Fruit fly (Drosophila melanogaster): ENCODE data around the gene IntS12.

Gene IntS12

DNA sequence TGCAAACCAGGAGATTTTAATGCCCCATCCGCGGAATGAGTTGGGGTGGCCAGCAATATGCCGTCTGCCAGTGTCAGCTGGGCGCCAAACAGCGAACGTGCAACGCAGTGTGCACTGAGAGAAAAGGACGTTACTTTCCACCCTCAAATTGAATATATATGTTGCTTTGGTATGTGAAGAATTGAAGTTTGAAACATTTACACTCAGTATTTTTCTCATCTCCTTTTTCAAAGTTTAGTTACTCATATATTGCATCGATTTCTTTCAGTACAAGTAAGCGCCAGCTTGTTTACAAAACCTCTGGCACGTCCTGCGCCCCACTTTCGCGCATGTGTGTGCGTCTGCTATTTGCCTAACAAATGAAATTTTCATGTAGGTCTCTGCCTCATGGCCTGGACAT, 3.9 kb upstream of the IntS12 start (continued):
- TF ChIP-seq Ets97D (GFP tag; optimal IDR thresholded peaks at IDR 0.05) (no peak), Hmx (GFP tag; optimal IDR thresholded peaks at IDR 0.05) (no peak), lola (GFP tag; optimal IDR thresholded peaks at IDR 0.05) (no peak), CG11695 (GFP tag; IDR thresholded peaks at IDR 0.05) (no peak), CG10274 (GFP tag; optimal IDR thresholded peaks at IDR 0.05) (no peak), Dfd (GFP tag; optimal IDR thresholded peaks at IDR 0.05) (no peak), Spps (tag; optimal IDR thresholded peaks at IDR 0.05) (no peak), Asciz (GFP tag; optimal IDR thresholded peaks at IDR 0.05) (peak; percentile 17), Oli (tag; optimal IDR thresholded peaks at IDR 0.05) (peak; percentile 42), CG6683 (GFP tag; optimal IDR thresholded peaks at IDR 0.05) (no peak), fd102C (GFP tag; optimal IDR thresholded peaks at IDR 0.05) (no peak), CG4424 (GFP tag; optimal IDR thresholded peaks at IDR 0.05) (peak; percentile 30), CG5245 (GFP tag; optimal IDR thresholded peaks at IDR 0.05) (no peak), CG1792 (GFP tag; optimal IDR thresholded peaks at IDR 0.05) (no peak), CG13287 (GFP tag; IDR thresholded peaks at IDR 0.05; ENCODE audit: partially characterized antibody) (no peak), Mes4 (GFP tag; optimal IDR thresholded peaks at IDR 0.05) (peak; percentile 18), CG14050 (GFP tag; IDR thresholded peaks at IDR 0.05) (peak; percentile 23; the same call in 1 of the 3 replicates), CG2202 (tag; optimal IDR thresholded peaks at IDR 0.05) (no peak), unc-4 (GFP tag; IDR thresholded peaks at IDR 0.05; ENCODE audit: partially characterized antibody) (no peak), nau (GFP tag; optimal IDR thresholded peaks at IDR 0.05) (no peak), Chrac-16 (GFP tag; optimal IDR thresholded peaks at IDR 0.05) (no peak), grn (GFP tag; optimal IDR thresholded peaks at IDR 0.05) (no peak), sens-2 (GFP tag; IDR thresholded peaks at IDR 0.05) (no peak), z (GFP tag; IDR thresholded peaks at IDR 0.05) (0 out of 3 replicates have a peak, but pooled peaks have one; percentile 36), stwl (tag; optimal IDR thresholded peaks at IDR 0.05) (no peak), tgo (GFP tag; IDR thresholded peaks at IDR 0.05) (no peak), CG8944 (GFP tag; optimal IDR thresholded peaks at IDR 0.05) (no peak), CG9215 (GFP tag; IDR thresholded peaks at IDR 0.05) (peak; percentile 67), CG8359 (GFP tag; optimal IDR thresholded peaks at IDR 0.05; ENCODE audit: borderline replicate concordance) (no peak), scrt (GFP tag; optimal IDR thresholded peaks at IDR 0.05) (peak; percentile 19), CG7372 (GFP tag; IDR thresholded peaks at IDR 0.05) (peak; percentile 46; the same call in 1 of the 2 replicates), Myb (GFP tag; optimal IDR thresholded peaks at IDR 0.05) (no peak), Camta (GFP tag; optimal IDR thresholded peaks at IDR 0.05) (peak; percentile 84), emc (GFP tag; optimal IDR thresholded peaks at IDR 0.05) (no peak), Lim3 (GFP tag; IDR thresholded peaks at IDR 0.05) (no peak), Adf1 (GFP tag; IDR thresholded peaks at IDR 0.05) (no peak), CG15696 (tag; optimal IDR thresholded peaks at IDR 0.05) (peak; percentile 54), B-H2 (GFP tag; optimal IDR thresholded peaks at IDR 0.05) (no peak), CG6813 (GFP tag; optimal IDR thresholded peaks at IDR 0.05) (peak; percentile 20), Fer1 (GFP tag; optimal IDR thresholded peaks at IDR 0.05) (peak; percentile 68), CG32767 (GFP tag; IDR thresholded peaks at IDR 0.05) (no peak), Nf-YA (GFP tag; IDR thresholded peaks at IDR 0.05) (peak; percentile 23; the same call in 1 of the 2 replicates), fu2 (GFP tag; optimal IDR thresholded peaks at IDR 0.05) (no peak), vvl (GFP tag; IDR thresholded peaks at IDR 0.05) (peak; percentile 64; the same call in 1 of the 2 replicates), CkIIα-i1 (GFP tag; IDR thresholded peaks at IDR 0.05) (no peak), salm (tag; optimal IDR thresholded peaks at IDR 0.05) (no peak), CG5180 (GFP tag; optimal IDR thresholded peaks at IDR 0.05) (peak; percentile 9), CG10431 (GFP tag; optimal IDR thresholded peaks at IDR 0.05) (no peak), lilli (GFP tag; optimal IDR thresholded peaks at IDR 0.05) (peak; percentile 36), ato (GFP tag; IDR thresholded peaks at IDR 0.05; ENCODE audit: partially characterized antibody) (no peak), CG2875 (GFP tag; optimal IDR thresholded peaks at IDR 0.05) (no peak)

All from whole organism, embryonic.